Fruit fly (Drosophila melanogaster): ENCODE results near the gene PDZ-GEF.

Gene PDZ-GEF

DNA sequence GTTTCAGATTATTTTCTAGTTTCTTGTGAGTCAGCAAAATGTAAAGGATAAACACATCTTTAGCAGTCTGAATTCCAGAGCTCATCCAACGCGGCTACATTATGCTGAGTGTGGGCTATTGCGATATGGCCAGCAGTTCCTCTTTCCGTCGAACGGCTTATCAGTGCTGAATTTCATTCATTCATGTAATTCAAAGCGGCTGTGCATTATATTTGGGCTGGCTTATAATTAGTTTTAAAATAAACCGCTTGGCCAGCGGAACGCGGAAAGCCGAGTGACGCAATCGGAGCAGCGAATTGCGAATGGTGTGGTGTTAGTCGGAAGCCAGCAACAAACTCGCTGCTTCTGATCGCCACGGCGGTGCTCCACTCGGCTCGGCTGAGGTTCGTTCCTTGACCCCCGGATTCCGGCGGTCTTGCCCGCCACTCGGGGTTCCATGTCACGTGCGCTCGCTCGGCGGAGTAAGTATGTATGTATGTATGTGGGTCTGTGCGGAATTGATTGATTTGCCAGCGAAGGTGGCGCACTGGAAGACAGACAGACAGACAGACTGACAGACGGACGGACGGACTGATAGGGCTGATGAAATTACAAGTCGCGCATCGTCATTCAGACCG, 47.6 kb downstream of the PDZ-GEF start:
- no peak for TF ChIP-seq Rel (GFP tag; optimal IDR thresholded peaks at IDR 0.05)
- TF ChIP-seq Rel (tag; optimal IDR thresholded peaks at IDR 0.05), result peak; percentile 2
- TF ChIP-seq HLH106 (tag; optimal IDR thresholded peaks at IDR 0.05), result no peak
- no peak for TF ChIP-seq lola (GFP tag; optimal IDR thresholded peaks at IDR 0.05)
- TF ChIP-seq dsf (GFP tag; optimal IDR thresholded peaks at IDR 0.05; ENCODE audit: borderline replicate concordance), result no peak

DNA sequence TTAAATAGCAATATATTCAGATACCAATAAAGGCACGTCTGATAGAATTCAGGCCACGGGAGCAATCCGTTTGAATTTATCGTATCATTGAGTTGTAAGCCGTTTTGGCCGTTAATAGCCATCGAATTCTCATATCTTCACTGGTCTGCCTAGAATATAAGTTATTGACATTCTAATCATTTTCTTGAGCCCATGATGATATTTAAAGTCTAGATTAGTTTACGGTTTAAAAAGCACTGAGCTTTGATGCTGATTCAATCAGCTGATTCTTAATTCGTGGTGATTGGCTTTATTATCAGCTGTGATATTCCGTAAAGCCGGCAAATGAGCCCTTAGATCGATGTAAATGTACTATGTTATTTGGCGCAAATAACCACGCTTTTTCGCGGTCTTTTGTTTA, 48.5 kb downstream of the PDZ-GEF start, which contains the start of gene slam:
TSS of gene slam (plus strand) at position 301 of the 400 bp plus-strand sequence.
- TF ChIP-seq Hr78 (GFP tag; optimal IDR thresholded peaks at IDR 0.05), result no peak
- TF ChIP-seq h (GFP tag; optimal IDR thresholded peaks at IDR 0.05), result no peak
- no peak for TF ChIP-seq OdsH (GFP tag; optimal IDR thresholded peaks at IDR 0.05)
- TF ChIP-seq lola (GFP tag; optimal IDR thresholded peaks at IDR 0.05), result no peak
- no peak for TF ChIP-seq rgr (GFP tag; optimal IDR thresholded peaks at IDR 0.05)
- no peak for TF ChIP-seq Hnf4 (GFP tag; optimal IDR thresholded peaks at IDR 0.05)

DNA sequence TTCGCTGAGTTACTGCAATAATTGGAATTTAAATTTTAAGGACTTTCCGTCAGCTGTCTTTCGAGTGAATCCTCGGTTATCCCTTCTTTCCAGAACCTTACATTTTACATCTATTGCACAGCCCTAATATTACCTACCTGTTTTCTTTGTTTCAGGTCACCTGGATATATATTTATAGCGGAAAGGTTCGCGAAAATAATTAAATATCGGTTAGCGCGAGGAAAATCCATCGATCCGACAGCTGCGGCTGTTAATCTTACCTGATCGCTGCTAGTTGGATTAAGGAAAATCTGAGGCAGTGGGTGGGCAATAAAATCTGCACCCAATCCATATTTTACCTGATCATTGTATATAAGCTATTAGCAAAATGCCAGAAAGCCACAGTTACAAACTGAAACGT, 49.6 kb downstream of the PDZ-GEF start:
- TF ChIP-seq Mio (GFP tag; optimal IDR thresholded peaks at IDR 0.05), result no peak
- TF ChIP-seq h (GFP tag; optimal IDR thresholded peaks at IDR 0.05), result no peak
- no peak for TF ChIP-seq Dfd (GFP tag; optimal IDR thresholded peaks at IDR 0.05)

DNA sequence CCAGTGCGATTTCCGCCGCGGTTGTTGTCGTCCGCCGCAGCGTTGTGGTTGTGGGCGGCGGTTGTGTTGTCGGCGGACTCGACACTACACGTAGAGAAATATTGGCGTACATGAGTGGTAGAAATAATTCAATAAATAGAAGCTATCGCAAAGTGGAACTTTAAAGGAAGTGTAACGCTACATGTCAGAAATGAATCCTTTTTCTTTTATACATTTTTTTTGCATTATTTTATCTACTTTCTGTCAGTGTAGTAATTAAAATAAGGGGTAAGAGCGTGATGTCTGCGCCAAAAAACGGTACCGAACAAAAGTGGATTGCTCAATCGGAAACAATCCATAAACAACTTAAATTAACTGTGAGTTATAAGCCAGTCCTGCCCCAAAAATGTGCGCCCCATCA, 55.6 kb downstream of the PDZ-GEF start:
- TF ChIP-seq Dif (GFP tag; optimal IDR thresholded peaks at IDR 0.05; ENCODE audit: partially characterized antibody), result no peak
- TF ChIP-seq Vsx2 (GFP tag; optimal IDR thresholded peaks at IDR 0.05; ENCODE audit: partially characterized antibody), result no peak
- TF ChIP-seq Sp1 (GFP tag; optimal IDR thresholded peaks at IDR 0.05), result no peak
- TF ChIP-seq Jra (GFP tag; optimal IDR thresholded peaks at IDR 0.05), result no peak
- TF ChIP-seq Hr83 (GFP tag; optimal IDR thresholded peaks at IDR 0.05; ENCODE audit: poor library complexity, severe bottlenecking), result no peak
- TF ChIP-seq dl (GFP tag; optimal IDR thresholded peaks at IDR 0.05; ENCODE audit: insufficient read depth in 1 of 2, partially characterized antibody in 2 of 2), result no peak
- no peak for TF ChIP-seq psq (GFP tag; optimal IDR thresholded peaks at IDR 0.05)
- TF ChIP-seq foxo (GFP tag; optimal IDR thresholded peaks at IDR 0.05), result no peak
- no peak for TF ChIP-seq HLH106 (tag; optimal IDR thresholded peaks at IDR 0.05)
- TF ChIP-seq tai (GFP tag; optimal IDR thresholded peaks at IDR 0.05), result no peak
- TF ChIP-seq h (GFP tag; optimal IDR thresholded peaks at IDR 0.05), result no peak
- no peak for TF ChIP-seq Hr78 (GFP tag; optimal IDR thresholded peaks at IDR 0.05)
- no peak for TF ChIP-seq woc (GFP tag; optimal IDR thresholded peaks at IDR 0.05)
- TF ChIP-seq jim (GFP tag; optimal IDR thresholded peaks at IDR 0.05), result no peak
- no peak for TF ChIP-seq CrebA (GFP tag; optimal IDR thresholded peaks at IDR 0.05; ENCODE audit: borderline replicate concordance)

DNA sequence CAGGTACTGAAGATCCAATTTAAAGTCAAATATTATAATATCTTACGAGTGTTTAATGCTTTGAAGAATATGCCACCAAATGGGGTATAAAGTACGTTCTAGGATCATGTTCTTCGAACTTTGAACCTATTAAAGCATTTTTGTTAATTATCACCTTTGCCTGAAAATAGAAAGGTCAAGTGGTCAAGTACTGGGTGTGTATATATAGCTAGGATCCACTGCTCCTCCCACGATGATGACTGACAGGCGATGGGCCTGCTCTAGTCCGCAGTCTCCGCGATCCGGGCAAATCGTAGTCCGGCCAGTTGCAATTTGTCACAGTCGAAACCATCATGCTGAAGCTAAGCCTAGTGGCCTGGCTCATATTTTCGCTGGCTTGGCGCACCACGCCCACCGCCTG, 57.4 kb downstream of the PDZ-GEF start, which contains the start of gene Nepl5:
TSS of gene Nepl5 (plus strand) at position 301 of the 400 bp plus-strand sequence.
- TF ChIP-seq jim (GFP tag; optimal IDR thresholded peaks at IDR 0.05) (no peak), Mio (GFP tag; optimal IDR thresholded peaks at IDR 0.05) (no peak), Myc (optimal IDR thresholded peaks at IDR 0.05) (no peak), Abd-B (GFP tag; optimal IDR thresholded peaks at IDR 0.05) (no peak), Dif (GFP tag; optimal IDR thresholded peaks at IDR 0.05; ENCODE audit: partially characterized antibody) (no peak), sage (GFP tag; optimal IDR thresholded peaks at IDR 0.05) (no peak), N (GFP tag; optimal IDR thresholded peaks at IDR 0.05) (no peak), foxo (GFP tag; optimal IDR thresholded peaks at IDR 0.05) (no peak), pan (optimal IDR thresholded peaks at IDR 0.05) (no peak), Dfd (GFP tag; optimal IDR thresholded peaks at IDR 0.05) (no peak), Hr78 (GFP tag; optimal IDR thresholded peaks at IDR 0.05) (no peak), lola (GFP tag; optimal IDR thresholded peaks at IDR 0.05) (no peak), br (GFP tag; optimal IDR thresholded peaks at IDR 0.05) (no peak), h (GFP tag; optimal IDR thresholded peaks at IDR 0.05) (no peak), CG32264 (GFP tag; optimal IDR thresholded peaks at IDR 0.05) (no peak), Rel (GFP tag; optimal IDR thresholded peaks at IDR 0.05) (no peak), Rel (tag; optimal IDR thresholded peaks at IDR 0.05) (no peak), GATAd (GFP tag; optimal IDR thresholded peaks at IDR 0.05) (no peak), fru (GFP tag; optimal IDR thresholded peaks at IDR 0.05) (no peak), OdsH (GFP tag; optimal IDR thresholded peaks at IDR 0.05) (no peak)
